Worm (Caenorhabditis elegans): ENCODE data around the gene cni-1.
A peak's percentile ranks its signal among the peaks of the same experiment; 100 is the strongest.

cni-1 gene

DNA sequence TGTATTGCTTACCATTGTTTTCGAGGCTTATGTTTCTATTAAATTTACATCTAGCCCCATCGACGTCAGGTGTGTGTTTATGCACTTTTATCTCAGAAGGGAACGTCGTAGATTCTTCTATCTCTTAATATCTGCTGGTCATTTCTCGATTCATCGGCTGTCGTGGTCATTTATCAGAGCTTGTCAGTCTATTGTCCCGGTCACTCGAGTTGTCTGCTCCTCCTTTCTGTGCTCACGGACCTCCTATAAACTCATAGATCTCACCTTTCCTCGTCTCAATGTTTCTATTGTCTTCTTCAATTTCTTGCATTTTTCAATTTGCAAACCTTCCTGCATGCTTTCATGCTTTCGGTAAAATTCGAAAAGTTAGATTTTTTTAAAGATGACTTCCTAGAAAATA lies 25.9 kb upstream of the cni-1 start:
- TF ChIP-seq ZK546.5 (tag; optimal IDR thresholded peaks at IDR 0.05), result no peak
- no peak for TF ChIP-seq nhr-77 (tag; optimal IDR thresholded peaks at IDR 0.05)
- TF ChIP-seq jun-1 (tag; optimal IDR thresholded peaks at IDR 0.05), result no peak
- TF ChIP-seq daf-12 (tag; optimal IDR thresholded peaks at IDR 0.05), result no peak
- TF ChIP-seq eor-1 (tag; optimal IDR thresholded peaks at IDR 0.05), result no peak
- no peak for TF ChIP-seq ama-1 (optimal IDR thresholded peaks at IDR 0.05)
- TF ChIP-seq sea-2 (GFP tag; optimal IDR thresholded peaks at IDR 0.05), result no peak
- no peak for TF ChIP-seq pha-4 (tag; optimal IDR thresholded peaks at IDR 0.05)
- TF ChIP-seq nhr-25 (tag; optimal IDR thresholded peaks at IDR 0.05), result no peak
- TF ChIP-seq ztf-11 (tag; optimal IDR thresholded peaks at IDR 0.05), result no peak
- TF ChIP-seq fkh-10 (GFP tag; optimal IDR thresholded peaks at IDR 0.05), result no peak
- no peak for TF ChIP-seq elt-2 (tag; optimal IDR thresholded peaks at IDR 0.05)
- no peak for TF ChIP-seq aly-2 (tag; optimal IDR thresholded peaks at IDR 0.05)
- no peak for TF ChIP-seq lin-39 (tag; optimal IDR thresholded peaks at IDR 0.05)
- no peak for TF ChIP-seq egl-27 (tag; optimal IDR thresholded peaks at IDR 0.05)

DNA sequence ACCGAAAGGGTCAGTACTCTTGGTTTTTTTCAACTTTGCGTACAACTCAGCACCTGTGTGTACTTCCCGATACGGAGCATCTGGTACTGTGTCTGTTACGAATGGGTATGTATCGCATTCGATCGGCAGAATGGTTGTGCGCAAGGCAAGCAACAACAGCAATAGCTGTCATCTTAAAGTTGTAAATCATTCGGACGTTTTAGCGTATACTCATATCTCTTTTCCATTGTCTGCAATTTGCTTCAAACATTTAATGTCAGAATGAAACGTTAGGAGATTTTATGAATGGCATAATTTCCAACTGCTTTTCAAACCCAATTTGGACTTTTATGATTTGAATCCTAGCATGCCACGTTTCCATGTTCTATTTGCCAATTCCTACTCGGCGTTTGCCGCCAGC lies 23.1 kb upstream of the cni-1 start:
- TF ChIP-seq aly-2 (tag; optimal IDR thresholded peaks at IDR 0.05) (no peak), skn-1 (tag; optimal IDR thresholded peaks at IDR 0.05) (no peak), fkh-2 (tag; optimal IDR thresholded peaks at IDR 0.05) (no peak), hmg-11 (tag; optimal IDR thresholded peaks at IDR 0.05) (no peak), jun-1 (tag; optimal IDR thresholded peaks at IDR 0.05) (no peak), unc-39 (tag; optimal IDR thresholded peaks at IDR 0.05) (no peak), elt-2 (tag; optimal IDR thresholded peaks at IDR 0.05) (no peak), ztf-4 (tag; optimal IDR thresholded peaks at IDR 0.05) (no peak), nhr-23 (tag; optimal IDR thresholded peaks at IDR 0.05) (no peak), nhr-77 (tag; optimal IDR thresholded peaks at IDR 0.05) (no peak), ceh-28 (tag; optimal IDR thresholded peaks at IDR 0.05) (no peak), R02D3.7 (tag; optimal IDR thresholded peaks at IDR 0.05) (no peak), nfya-1 (tag; optimal IDR thresholded peaks at IDR 0.05; ENCODE audit: insufficient read depth) (no peak), nhr-28 (tag; optimal IDR thresholded peaks at IDR 0.05) (no peak), nhr-237 (tag; optimal IDR thresholded peaks at IDR 0.05) (no peak), lsy-12 (tag; optimal IDR thresholded peaks at IDR 0.05) (no peak), nhr-25 (tag; optimal IDR thresholded peaks at IDR 0.05) (no peak), unc-62 (GFP tag; optimal IDR thresholded peaks at IDR 0.05) (no peak), mml-1 (tag; optimal IDR thresholded peaks at IDR 0.05) (no peak)

DNA sequence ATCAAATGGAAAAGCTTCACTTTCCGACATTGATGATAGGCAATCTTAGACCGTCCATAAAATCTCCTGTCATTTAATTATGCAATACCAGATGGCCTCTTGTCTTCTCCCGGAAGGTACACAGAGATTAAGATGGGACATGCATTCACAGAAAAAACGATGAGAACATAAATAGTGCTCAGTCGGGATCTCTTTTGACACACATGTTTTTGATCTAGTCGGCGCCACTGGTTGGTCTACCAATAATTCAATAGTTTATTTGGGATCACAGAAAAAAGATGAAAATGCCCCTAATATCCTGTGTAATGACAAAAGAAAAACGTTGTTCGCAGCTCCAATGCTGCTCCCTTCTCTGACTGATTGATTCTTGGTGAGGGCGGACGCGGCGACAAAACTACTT lies 19.1 kb upstream of the cni-1 start:
- TF ChIP-seq nhr-43 (tag; optimal IDR thresholded peaks at IDR 0.05; ENCODE audit: poor library complexity, severe bottlenecking) (no peak), lin-39 (tag; optimal IDR thresholded peaks at IDR 0.05) (peak; percentile 11)

DNA sequence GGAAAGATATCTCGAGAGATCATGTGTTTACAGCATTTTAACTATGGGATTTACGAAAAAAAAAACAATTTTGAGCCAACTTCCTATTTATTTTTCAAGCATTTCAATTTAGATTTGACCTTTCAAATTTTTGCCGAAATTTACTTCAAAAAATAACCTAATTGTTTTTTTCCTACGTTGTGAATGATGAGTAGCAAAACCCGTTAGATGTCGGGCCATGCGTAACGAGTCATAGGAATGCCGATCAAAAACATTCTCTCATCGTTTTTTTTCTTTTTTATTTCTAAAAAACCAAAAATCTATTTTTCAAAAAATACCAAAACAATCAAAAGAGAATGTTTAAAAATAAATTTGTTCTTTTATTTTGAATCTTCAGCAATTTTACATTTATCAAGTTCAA lies 17.2 kb upstream of the cni-1 start:
- TF ChIP-seq snpc-4 (tag; optimal IDR thresholded peaks at IDR 0.05), result peak; percentile 81
- TF ChIP-seq ceh-9 (tag; optimal IDR thresholded peaks at IDR 0.05), result no peak

DNA sequence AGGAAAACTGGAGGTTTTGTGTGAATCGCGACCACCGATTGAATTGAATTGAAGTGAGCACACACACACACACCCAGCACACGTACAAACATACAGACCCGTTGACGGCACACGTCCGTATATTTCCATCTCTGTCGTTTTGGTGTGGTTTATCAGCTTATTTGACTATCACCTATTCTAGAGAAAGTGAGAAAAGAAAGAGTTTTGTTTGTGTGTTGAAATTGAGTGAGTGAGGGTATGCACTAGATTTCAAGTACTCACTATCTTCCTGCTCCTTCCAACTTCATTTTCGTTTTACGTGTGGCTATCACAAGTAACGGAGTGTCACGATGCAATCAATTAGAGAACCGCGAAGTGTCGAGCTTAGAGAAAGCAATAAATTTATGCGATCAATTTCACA lies 16.3 kb upstream of the cni-1 start:
- TF ChIP-seq fos-1 (tag; optimal IDR thresholded peaks at IDR 0.05) (no peak), nhr-23 (tag; optimal IDR thresholded peaks at IDR 0.05) (no peak), unc-39 (tag; optimal IDR thresholded peaks at IDR 0.05) (no peak), ZK546.5 (tag; optimal IDR thresholded peaks at IDR 0.05) (no peak), egl-27 (tag; optimal IDR thresholded peaks at IDR 0.05) (no peak), snpc-4 (tag; optimal IDR thresholded peaks at IDR 0.05) (peak; percentile 14), lsy-12 (tag; optimal IDR thresholded peaks at IDR 0.05) (no peak), ceh-16 (tag; optimal IDR thresholded peaks at IDR 0.05) (no peak), pqm-1 (tag; optimal IDR thresholded peaks at IDR 0.05) (peak; percentile 51), mml-1 (tag; optimal IDR thresholded peaks at IDR 0.05) (no peak), ama-1 (optimal IDR thresholded peaks at IDR 0.05) (no peak), skn-1 (tag; optimal IDR thresholded peaks at IDR 0.05) (no peak), sea-2 (GFP tag; optimal IDR thresholded peaks at IDR 0.05) (no peak), ceh-82 (tag; optimal IDR thresholded peaks at IDR 0.05) (no peak), hmg-11 (tag; optimal IDR thresholded peaks at IDR 0.05) (no peak), jun-1 (tag; optimal IDR thresholded peaks at IDR 0.05) (no peak), fkh-10 (GFP tag; optimal IDR thresholded peaks at IDR 0.05) (no peak), aly-2 (tag; optimal IDR thresholded peaks at IDR 0.05) (no peak), elt-3 (tag; optimal IDR thresholded peaks at IDR 0.05) (no peak), ceh-9 (tag; optimal IDR thresholded peaks at IDR 0.05) (no peak), nhr-76 (tag; optimal IDR thresholded peaks at IDR 0.05) (no peak), nhr-25 (tag; optimal IDR thresholded peaks at IDR 0.05) (no peak), pha-4 (tag; optimal IDR thresholded peaks at IDR 0.05) (peak; percentile 62), nfya-1 (tag; optimal IDR thresholded peaks at IDR 0.05; ENCODE audit: insufficient read depth) (no peak), elt-2 (tag; optimal IDR thresholded peaks at IDR 0.05) (peak; percentile 80), nhr-11 (tag; optimal IDR thresholded peaks at IDR 0.05) (no peak), nhr-67 (tag; optimal IDR thresholded peaks at IDR 0.05) (no peak)
